Worm (Caenorhabditis elegans) whole organism, L1 larva: ENCODE measurements around the gene W01D2.6.

Experiments used
- C04F5.9 ChIP-seq: sonication (generic microtip); optimal IDR thresholded peaks from 2 replicates; lab custom pipeline; 2016; ENCODE audit warnings: missing genetic modification characterization, missing compliant biosample characterization
- C34B4.2 ChIP-seq: sonication (generic microtip); optimal IDR thresholded peaks from 2 replicates; lab custom pipeline; 2017; ENCODE audit warnings: mild to moderate bottlenecking, missing genetic modification characterization, missing compliant biosample characterization
- Y116A8C.19 ChIP-seq: sonication (generic microtip); optimal IDR thresholded peaks from 2 replicates; lab custom pipeline; 2016; ENCODE audit warnings: missing compliant biosample characterization, missing genetic modification characterization, borderline replicate concordance
- alr-1 ChIP-seq: fragments of 200-800 bp; sonication (Bioruptor generic); optimal IDR thresholded peaks from 2 replicates; lab custom pipeline; 2018; ENCODE audit warnings: borderline replicate concordance, mild to moderate bottlenecking, missing genetic modification characterization, missing compliant biosample characterization
- ama-1 ChIP-seq: fragments of 150-350 bp; optimal IDR thresholded peaks from 2 replicates; lab custom pipeline; 2014
- blmp-1 ChIP-seq: fragments of 150-350 bp; optimal IDR thresholded peaks from 2 replicates; lab custom pipeline; 2014; ENCODE audit warnings: missing biosample characterization, missing genetic modification characterization
- ceh-8 ChIP-seq: fragments of 200-800 bp; sonication (Bioruptor generic); optimal IDR thresholded peaks from 2 replicates; lab custom pipeline; 2018; ENCODE audit warnings: mild to moderate bottlenecking, missing genetic modification characterization, moderate library complexity, missing compliant biosample characterization
- ceh-82 ChIP-seq, 3 experiments: fragments of 150-350 bp in 1 of 3; sonication (generic microtip) in 2 of 3; optimal IDR thresholded peaks; 2 replicates each; lab custom pipeline; 2014 to 2017; ENCODE audit warnings: missing biosample characterization in 3 of 3, missing genetic modification characterization in 3 of 3
- dpl-1 ChIP-seq, 3 experiments: fragments of 150-350 bp in 2 of 3; sonication (generic microtip) in 1 of 3; optimal IDR thresholded peaks; 2 replicates each; lab custom pipeline; 2014 to 2017; ENCODE audit warnings: missing biosample characterization in 3 of 3, missing genetic modification characterization in 3 of 3, missing genetic modification reagents in 3 of 3
- dsc-1 ChIP-seq: sonication (generic microtip); optimal IDR thresholded peaks from 2 replicates; lab custom pipeline; 2016; ENCODE audit warnings: mild to moderate bottlenecking, missing genetic modification characterization, missing compliant biosample characterization
- efl-1 ChIP-seq, 4 experiments: fragments of 150-350 bp; optimal IDR thresholded peaks in 3 of 4; peaks in 1 of 4; 1 replicate in 1 of 4; 2 replicates in 3 of 4; lab custom pipeline; 2014; ENCODE audit warnings: missing biosample characterization in 2 of 4, missing genetic modification characterization in 2 of 4, missing genetic modification reagents in 2 of 4
- egl-13 ChIP-seq: sonication (generic microtip); optimal IDR thresholded peaks from 2 replicates; lab custom pipeline; 2016; ENCODE audit warnings: missing genotype, missing genetic modification reagents, missing genetic modification characterization, missing compliant biosample characterization
- elt-2 ChIP-seq: sonication (generic microtip); optimal IDR thresholded peaks from 2 replicates; lab custom pipeline; 2016; ENCODE audit warnings: missing genetic modification characterization, mild to moderate bottlenecking, inconsistent platforms, missing compliant biosample characterization, missing genetic modification reagents
- elt-3 ChIP-seq, 6 experiments: fragments of 150-350 bp in 1 of 6; sonication (generic microtip); optimal IDR thresholded peaks; 2 replicates each; lab custom pipeline; 2017 to 2018; ENCODE audit warnings: missing biosample characterization in 6 of 6, missing genetic modification characterization in 6 of 6, inconsistent platforms in 1 of 6
- fkh-8 ChIP-seq: sonication (generic microtip); optimal IDR thresholded peaks from 2 replicates; lab custom pipeline; 2016; ENCODE audit warnings: mild to moderate bottlenecking, missing genetic modification characterization, missing compliant biosample characterization
- fos-1 ChIP-seq: fragments of 150-350 bp; optimal IDR thresholded peaks from 2 replicates; lab custom pipeline; 2014; ENCODE audit warnings: missing biosample characterization, missing genetic modification characterization
- lin-13 ChIP-seq: fragments of 150-350 bp; optimal IDR thresholded peaks from 2 replicates; lab custom pipeline; 2014; ENCODE audit warnings: missing biosample characterization, missing genetic modification reagents, missing genetic modification characterization
- lin-14 ChIP-seq: fragments of 200-800 bp; sonication (Bioruptor generic); optimal IDR thresholded peaks from 2 replicates; lab custom pipeline; 2018; ENCODE audit warnings: mild to moderate bottlenecking, missing genetic modification characterization, moderate library complexity, missing compliant biosample characterization
- lsy-2 ChIP-seq, 2 experiments: fragments of 150-350 bp; optimal IDR thresholded peaks; 2 replicates each; lab custom pipeline; 2014; ENCODE audit warnings: missing biosample characterization in 2 of 2, missing genetic modification characterization in 2 of 2
- mab-9 ChIP-seq: fragments of 200-800 bp; sonication (Bioruptor generic); IDR thresholded peaks from 2 replicates; pipeline ENCODE4 v1.3.6; 2022; ENCODE audit warnings: missing genetic modification reagents, missing genetic modification characterization, missing compliant biosample characterization
- mep-1 ChIP-seq: fragments of 150-350 bp; optimal IDR thresholded peaks from 2 replicates; lab custom pipeline; 2014; ENCODE audit warnings: missing biosample characterization, missing genetic modification characterization
- nhr-11 ChIP-seq: fragments of 150-350 bp; optimal IDR thresholded peaks from 2 replicates; lab custom pipeline; 2014; ENCODE audit warnings: missing biosample characterization, missing genetic modification characterization
- nhr-12 ChIP-seq: sonication (generic microtip); optimal IDR thresholded peaks from 2 replicates; lab custom pipeline; 2017; ENCODE audit warnings: missing biosample characterization, missing genetic modification characterization
- nhr-19 ChIP-seq: fragments of 200-800 bp; sonication (Bioruptor generic); conservative IDR thresholded peaks from 2 replicates; pipeline ENCODE4 v1.3.6; 2022; ENCODE audit warnings: missing genetic modification characterization, missing compliant biosample characterization
- nhr-20 ChIP-seq: sonication (generic microtip); optimal IDR thresholded peaks from 2 replicates; lab custom pipeline; 2016; ENCODE audit warnings: mild to moderate bottlenecking, missing genetic modification characterization, missing compliant biosample characterization
- nhr-47 ChIP-seq: sonication (generic microtip); optimal IDR thresholded peaks from 2 replicates; lab custom pipeline; 2016; ENCODE audit warnings: mild to moderate bottlenecking, missing genetic modification characterization, moderate library complexity, missing compliant biosample characterization
- nhr-71 ChIP-seq: sonication (generic microtip); optimal IDR thresholded peaks from 2 replicates; lab custom pipeline; 2016; ENCODE audit warnings: mild to moderate bottlenecking, missing genetic modification characterization, moderate library complexity, missing compliant biosample characterization
- nhr-77 ChIP-seq: fragments of 150-350 bp; optimal IDR thresholded peaks from 2 replicates; lab custom pipeline; 2014; ENCODE audit warnings: missing biosample characterization, missing genetic modification characterization
- nhr-84 ChIP-seq: sonication (generic microtip); optimal IDR thresholded peaks from 2 replicates; lab custom pipeline; 2017; ENCODE audit warnings: missing biosample characterization, missing genetic modification characterization
- nhr-85 ChIP-seq: sonication (generic microtip); peaks from one replicate; lab custom pipeline; 2016; ENCODE audit warnings: missing genetic modification characterization, inconsistent platforms, missing compliant biosample characterization
- sup-37 ChIP-seq: fragments of 200-800 bp; sonication (Bioruptor generic); optimal IDR thresholded peaks from 2 replicates; lab custom pipeline; 2018; ENCODE audit warnings: mild to moderate bottlenecking, missing genetic modification characterization, missing compliant biosample characterization
- unc-130 ChIP-seq: fragments of 150-350 bp; optimal IDR thresholded peaks from 2 replicates; lab custom pipeline; 2017; ENCODE audit warnings: missing biosample characterization, missing genetic modification characterization, inconsistent platforms
- unc-62 ChIP-seq: fragments of 150-350 bp; optimal IDR thresholded peaks from 2 replicates; lab custom pipeline; 2014; ENCODE audit warnings: missing biosample characterization, missing genetic modification reagents, missing genetic modification characterization
- unc-98 ChIP-seq: fragments of 200-800 bp; sonication (Bioruptor generic); IDR thresholded peaks from 2 replicates; pipeline ENCODE4 v1.3.6; 2022; ENCODE audit warnings: missing genetic modification characterization, missing compliant biosample characterization
- vab-15 ChIP-seq: sonication (generic microtip); optimal IDR thresholded peaks from 2 replicates; lab custom pipeline; 2017; ENCODE audit warnings: missing genotype, mild to moderate bottlenecking, missing genetic modification characterization, missing compliant biosample characterization
- ztf-4 ChIP-seq: fragments of 150-350 bp; optimal IDR thresholded peaks from 2 replicates; lab custom pipeline; 2014; ENCODE audit warnings: missing biosample characterization, missing genetic modification characterization

Gene W01D2.6

DNA sequence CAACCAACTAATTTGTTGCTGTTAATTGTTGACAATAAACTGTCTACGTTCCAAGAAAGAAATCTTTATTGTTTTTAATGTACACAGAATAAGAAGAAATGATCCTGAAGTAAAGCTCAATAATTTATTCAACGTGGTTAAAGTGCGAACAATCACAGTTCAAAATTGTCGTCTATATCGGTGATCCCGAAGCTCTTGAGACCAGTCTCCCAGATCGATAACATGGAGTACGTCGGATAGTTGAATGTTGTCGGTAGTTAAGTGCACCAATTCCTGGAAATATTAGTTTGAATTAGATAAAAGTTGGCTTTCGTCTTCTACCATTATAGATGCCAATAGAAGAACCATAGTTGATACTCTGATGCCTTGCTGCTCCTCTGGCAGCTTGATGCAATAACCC is 7.3 kb downstream of the W01D2.6 start:
- no peak for TF ChIP-seq efl-1 (optimal IDR thresholded peaks at IDR 0.05; lab: Kevin White, UChicago)
- TF ChIP-seq efl-1 (GFP tag; optimal IDR thresholded peaks at IDR 0.05 in 1 of 2; lab: Kevin White, UChicago) = peak in 1 of 2 experiments; percentile 85
- TF ChIP-seq C34B4.2 = no peak

ce11 chrII:14818376-14818775 is 9.6 kb downstream of the W01D2.6 start, which contains the start of gene nhr-61:
nhr-61 (minus strand) TSS chrII:14818543.
- TF ChIP-seq ceh-82 (tag; optimal IDR thresholded peaks at IDR 0.05; lab: Kevin White, UChicago) = no peak
- TF ChIP-seq nhr-85 (tag; lab: Kevin White, UChicago) = peak; percentile 84
- no peak for TF ChIP-seq nhr-84
- TF ChIP-seq vab-15 = no peak
- TF ChIP-seq egl-13 = no peak
- no peak for TF ChIP-seq nhr-47 (tag; lab: Kevin White, UChicago)
- TF ChIP-seq nhr-20 = peak; percentile 91
- TF ChIP-seq nhr-19 (GFP tag; lab: Robert Waterston, UW) = no peak
- TF ChIP-seq mab-9 (GFP tag; lab: Robert Waterston, UW) = no peak
- TF ChIP-seq nhr-12 (tag; lab: Kevin White, UChicago) = no peak
- TF ChIP-seq lin-14 = no peak
- TF ChIP-seq C04F5.9 (tag; lab: Kevin White, UChicago) = no peak
- no peak for TF ChIP-seq nhr-77 (tag; lab: Kevin White, UChicago)
- no peak for TF ChIP-seq lin-13 (GFP tag; lab: Kevin White, UChicago)
- peak; percentile 19 for TF ChIP-seq mep-1 (tag; lab: Kevin White, UChicago)
- TF ChIP-seq unc-98 (GFP tag; lab: Robert Waterston, UW) = no peak
- TF ChIP-seq nhr-11 (tag; lab: Kevin White, UChicago) = no peak
- TF ChIP-seq ztf-4 = no peak
- no peak for TF ChIP-seq alr-1 (tag; lab: Kevin White, UChicago)

- TF ChIP-seq nhr-12 (tag; lab: Kevin White, UChicago) (no peak), unc-98 (GFP tag; lab: Robert Waterston, UW) (no peak), unc-130 (tag; lab: Kevin White, UChicago) (no peak), ztf-4 (no peak), lin-13 (GFP tag; lab: Kevin White, UChicago) (no peak), elt-2 (tag; lab: Kevin White, UChicago) (no peak), egl-13 (no peak), Y116A8C.19 (tag; lab: Kevin White, UChicago) (no peak), lsy-2 (tag; optimal IDR thresholded peaks at IDR 0.05; lab: Kevin White, UChicago) (no peak), unc-62 (GFP tag; lab: Kevin White, UChicago) (no peak), blmp-1 (no peak), nhr-47 (tag; lab: Kevin White, UChicago) (no peak), nhr-84 (no peak), elt-3 (tag; optimal IDR thresholded peaks at IDR 0.05; lab: Kevin White, UChicago) (no peak)
These were observed 10.6 kb downstream of the W01D2.6 start for ce11 chrII:14819258-14819985.

- TF ChIP-seq ama-1 (lab: Kevin White, UChicago) (no peak), mep-1 (tag; lab: Kevin White, UChicago) (peak; percentile 18), fos-1 (tag; lab: Kevin White, UChicago) (peak; percentile 5), efl-1 (optimal IDR thresholded peaks at IDR 0.05; lab: Kevin White, UChicago) (no peak), efl-1 (GFP tag; optimal IDR thresholded peaks at IDR 0.05 in 1 of 2; lab: Kevin White, UChicago) (peak in 1 of 2 experiments; percentile 50), nhr-71 (tag; lab: Kevin White, UChicago) (peak; percentile 52), sup-37 (GFP tag; lab: Kevin White, UChicago) (no peak), fkh-8 (peak; percentile 53), lsy-2 (tag; optimal IDR thresholded peaks at IDR 0.05; lab: Kevin White, UChicago) (no peak), egl-13 (no peak), nhr-47 (tag; lab: Kevin White, UChicago) (peak; percentile 33), dpl-1 (GFP tag; optimal IDR thresholded peaks at IDR 0.05; lab: Kevin White, UChicago) (peak in 1 of 3 experiments; percentile 13), ceh-8 (GFP tag; lab: Kevin White, UChicago) (peak; percentile 23), lin-14 (peak; percentile 23), dsc-1 (tag; lab: Kevin White, UChicago) (peak; percentile 63)
These were observed 11.7 kb downstream of the W01D2.6 start for ce11 chrII:14820460-14820859.
